Worm (Caenorhabditis elegans): ENCODE data around the gene spe-6.
A peak's percentile ranks its signal among the peaks of the same experiment; 100 is the strongest.

spe-6 gene

DNA sequence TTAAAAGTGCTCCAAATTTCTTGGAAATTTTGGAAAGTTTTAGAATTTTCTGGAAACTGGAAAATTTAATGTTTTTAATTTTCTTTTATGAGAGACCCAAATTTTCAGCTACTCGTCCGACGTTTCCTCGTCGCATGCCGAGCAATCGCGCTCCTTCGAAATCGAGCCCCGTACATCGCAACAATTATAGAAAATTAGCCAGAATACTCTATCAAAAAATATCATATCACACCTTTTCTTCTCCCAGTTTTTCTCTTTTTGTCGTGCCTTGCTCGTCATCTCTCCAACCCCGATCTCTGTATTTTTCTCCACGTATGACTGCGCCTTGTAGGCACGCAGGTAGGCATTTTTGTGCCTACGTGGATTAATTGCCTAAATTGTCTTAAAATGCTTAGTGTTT, 43.0 kb upstream of the spe-6 start:
- no peak for TF ChIP-seq Y5F2A.4 (GFP tag; optimal IDR thresholded peaks at IDR 0.05)
- TF ChIP-seq aha-1 (tag): peak; percentile 92

DNA sequence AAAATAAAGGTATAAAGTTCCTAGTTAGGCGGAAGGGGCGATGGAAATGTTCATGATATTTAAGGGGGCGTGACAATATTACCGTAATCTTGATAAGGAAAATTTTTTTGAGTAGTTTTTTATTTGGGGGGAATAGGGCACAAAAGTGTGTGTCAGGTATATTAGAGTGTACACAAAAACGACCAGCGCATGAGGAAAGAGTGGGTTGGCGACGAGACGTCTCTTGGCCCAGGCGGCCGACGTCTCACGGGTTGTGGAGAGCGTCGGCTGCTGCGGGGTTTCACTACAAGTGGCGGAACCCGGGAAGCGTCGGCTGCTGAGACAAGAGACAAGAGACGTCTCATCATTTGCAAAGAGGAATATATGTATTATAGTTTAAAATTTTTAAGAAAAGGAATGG, 41.6 kb upstream of the spe-6 start:
- TF ChIP-seq hmg-1.1 (GFP tag; IDR thresholded peaks at IDR 0.05) (peak; percentile 68; the same call in 1 of the 2 replicates), fos-1 (tag; optimal IDR thresholded peaks at IDR 0.05) (no peak), lin-1 (GFP tag; IDR thresholded peaks at IDR 0.05) (peak; percentile 83), madf-5 (GFP tag; IDR thresholded peaks at IDR 0.05) (peak; percentile 8 to 70; a peak in 2 of 4 replicates), pqm-1 (tag; optimal IDR thresholded peaks at IDR 0.05) (peak; percentile 32), dve-1 (tag; optimal IDR thresholded peaks at IDR 0.05; ENCODE audit: insufficient read depth) (peak; percentile 85), R02D3.7 (tag; optimal IDR thresholded peaks at IDR 0.05) (no peak), ceh-32 (tag; optimal IDR thresholded peaks at IDR 0.05; ENCODE audit: poor library complexity) (no peak), mes-2 (tag; optimal IDR thresholded peaks at IDR 0.05; ENCODE audit: poor library complexity, severe bottlenecking) (peak; percentile 53), pha-4 (GFP tag; IDR thresholded peaks at IDR 0.05) (peak; percentile 62), pha-4 (tag; optimal IDR thresholded peaks at IDR 0.05) (no peak), snpc-4 (tag; optimal IDR thresholded peaks at IDR 0.05) (peak; percentile 88), skn-1 (tag; optimal IDR thresholded peaks at IDR 0.05) (no peak), daf-8 (GFP tag; IDR thresholded peaks at IDR 0.05) (no peak), nhr-111 (GFP tag; optimal IDR thresholded peaks at IDR 0.05) (peak; percentile 11), Y5F2A.4 (GFP tag; optimal IDR thresholded peaks at IDR 0.05) (no peak), unc-62 (GFP tag; optimal IDR thresholded peaks at IDR 0.05 in 1 of 2) (no peak), unc-62 (tag; optimal IDR thresholded peaks at IDR 0.05) (no peak), lim-7 (GFP tag; IDR thresholded peaks at IDR 0.05) (0 out of 2 replicates have a peak, but pooled peaks have one; percentile 24), fkh-10 (GFP tag; optimal IDR thresholded peaks at IDR 0.05) (no peak), ztf-7 (tag; optimal IDR thresholded peaks at IDR 0.05) (no peak), tra-1 (GFP tag; IDR thresholded peaks at IDR 0.05) (no peak), php-3 (GFP tag; IDR thresholded peaks at IDR 0.05) (peak; percentile 64), zip-11 (GFP tag; IDR thresholded peaks at IDR 0.05) (no peak), mep-1 (tag; optimal IDR thresholded peaks at IDR 0.05) (peak; percentile 85), dpl-1 (GFP tag; optimal IDR thresholded peaks at IDR 0.05) (peak; percentile 21), D1046.2 (GFP tag; IDR thresholded peaks at IDR 0.05) (0 out of 2 replicates have a peak, but pooled peaks have one; percentile 45), T20F7.1 (GFP tag; optimal IDR thresholded peaks at IDR 0.05) (no peak), nhr-25 (tag; optimal IDR thresholded peaks at IDR 0.05; ENCODE audit: borderline replicate concordance, insufficient read depth) (peak; percentile 53), nhr-42 (GFP tag; IDR thresholded peaks at IDR 0.05) (peak; percentile 60; the same call in 1 of the 2 replicates), spr-3 (GFP tag; optimal IDR thresholded peaks at IDR 0.05) (peak; percentile 31), gei-8 (GFP tag; optimal IDR thresholded peaks at IDR 0.05) (no peak), nhr-48 (tag; optimal IDR thresholded peaks at IDR 0.05) (peak; percentile 38), nhr-28 (tag; optimal IDR thresholded peaks at IDR 0.05) (peak; percentile 43), ztf-11 (tag; optimal IDR thresholded peaks at IDR 0.05) (no peak), ZK546.5 (tag; optimal IDR thresholded peaks at IDR 0.05) (no peak), set-16 (GFP tag; IDR thresholded peaks at IDR 0.05) (peak; percentile 91), dmd-6 (GFP tag; IDR thresholded peaks at IDR 0.05) (peak; percentile 77), nhr-6 (tag; optimal IDR thresholded peaks at IDR 0.05) (peak; percentile 50), nhr-41 (GFP tag; IDR thresholded peaks at IDR 0.05) (no peak), ceh-82 (tag; optimal IDR thresholded peaks at IDR 0.05) (no peak), ceh-44 (GFP tag; IDR thresholded peaks at IDR 0.05) (no peak), daf-12 (tag; optimal IDR thresholded peaks at IDR 0.05) (no peak), lin-13 (GFP tag; optimal IDR thresholded peaks at IDR 0.05) (peak; percentile 97), lin-15B (tag; optimal IDR thresholded peaks at IDR 0.05) (peak; percentile 21), nhr-11 (tag; optimal IDR thresholded peaks at IDR 0.05) (no peak), aha-1 (tag) (no peak), nhr-10 (tag; optimal IDR thresholded peaks at IDR 0.05) (peak; percentile 8), zag-1 (tag; optimal IDR thresholded peaks at IDR 0.05) (no peak), nhr-76 (tag; optimal IDR thresholded peaks at IDR 0.05) (no peak), spr-1 (tag; optimal IDR thresholded peaks at IDR 0.05) (peak; percentile 78)
